Fruit fly (Drosophila melanogaster): ENCODE data around the gene CG33928.

dm6 chr2L:17431359-17431675 is 5.1 kb downstream of the CG33928 start:
- TF ChIP-seq psq (optimal IDR thresholded peaks at IDR 0.05), result no peak
- no peak for TF ChIP-seq pan (optimal IDR thresholded peaks at IDR 0.05)
- no peak for TF ChIP-seq CG8478 (optimal IDR thresholded peaks at IDR 0.05)
- TF ChIP-seq usp (GFP tag; optimal IDR thresholded peaks at IDR 0.05), result no peak
- TF ChIP-seq EcR (GFP tag; optimal IDR thresholded peaks at IDR 0.05), result no peak
